Fruit fly (Drosophila melanogaster): ENCODE results near the gene Caf1-55.

Caf1-55 gene

dm6 chr3R:15229329-15229876, 4.0 kb downstream of the Caf1-55 start, which contains the start of the genes Art3 and mRpS10:
TSS of gene Art3 (minus strand) at chr3R:15229408.
TSS of gene mRpS10 (plus strand) at chr3R:15229665.
- peak; percentile 100 for TF ChIP-seq CG17801 (GFP tag; optimal IDR thresholded peaks at IDR 0.05; ENCODE audit: partially characterized antibody)

DNA sequence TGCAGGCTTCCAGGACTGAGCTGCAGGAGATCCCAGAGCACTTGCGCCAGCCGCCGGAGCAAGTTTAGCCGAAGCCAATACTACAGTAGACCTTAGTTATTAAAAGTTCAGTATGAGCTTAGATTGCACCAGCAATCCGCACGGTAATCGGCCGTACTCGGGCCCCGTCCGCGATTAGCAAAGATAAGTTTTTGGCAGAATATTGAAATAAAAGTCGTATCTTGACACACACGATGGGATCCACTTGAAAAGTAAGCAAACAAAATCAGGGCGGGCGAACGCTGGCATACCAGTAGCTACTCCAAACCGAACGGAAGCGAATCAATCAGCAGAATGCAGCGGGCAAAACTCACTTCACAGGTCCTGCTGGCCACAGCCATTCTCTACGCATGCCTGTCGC, 4.9 kb downstream of the Caf1-55 start, which contains the start of gene CG34316:
TSS of gene CG34316 (plus strand) at position 301 of the 400 bp plus-strand sequence.
- TF ChIP-seq CG17801 (GFP tag; optimal IDR thresholded peaks at IDR 0.05; ENCODE audit: partially characterized antibody) = no peak

dm6 chr3R:15231635-15232138, 6.3 kb downstream of the Caf1-55 start:
- no peak for TF ChIP-seq CG17801 (GFP tag; optimal IDR thresholded peaks at IDR 0.05; ENCODE audit: partially characterized antibody)

- TF ChIP-seq CG17801 (GFP tag; optimal IDR thresholded peaks at IDR 0.05; ENCODE audit: partially characterized antibody) = peak; percentile 50
These were observed 17.0 kb downstream of the Caf1-55 start, which contains the start of the genes tefu and Hsc70-4 for dm6 chr3R:15242186-15243045. TSS of gene tefu (minus strand) at chr3R:15242236. TSS of gene Hsc70-4 (plus strand) at chr3R:15242687.

DNA sequence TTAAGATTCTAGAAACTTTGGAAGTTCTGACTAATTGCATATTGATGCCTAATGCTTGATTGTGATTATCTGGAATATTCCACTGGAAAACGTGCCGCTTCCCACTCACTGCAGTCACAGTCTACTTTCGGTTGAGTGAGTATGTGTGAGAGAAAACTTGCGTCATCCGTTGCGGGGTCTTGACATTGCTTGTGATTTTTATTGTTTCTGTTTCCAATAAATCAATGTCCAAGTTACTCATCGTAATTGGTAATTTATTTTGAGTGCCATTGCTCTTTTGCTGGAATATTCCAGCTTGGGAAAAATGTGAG, 17.6 kb downstream of the Caf1-55 start:
- no peak for TF ChIP-seq CG17801 (GFP tag; optimal IDR thresholded peaks at IDR 0.05; ENCODE audit: partially characterized antibody)

dm6 chr3R:15243452-15243851, 18.1 kb downstream of the Caf1-55 start:
- TF ChIP-seq CG17801 (GFP tag; optimal IDR thresholded peaks at IDR 0.05; ENCODE audit: partially characterized antibody) = no peak

dm6 chr3R:15246601-15247000, 21.2 kb downstream of the Caf1-55 start:
- TF ChIP-seq CG17801 (GFP tag; optimal IDR thresholded peaks at IDR 0.05; ENCODE audit: partially characterized antibody) = no peak

dm6 chr3R:15249037-15249436, 23.7 kb downstream of the Caf1-55 start, which contains the start of gene Amt:
TSS of gene Amt (minus strand) at chr3R:15249137.
- TF ChIP-seq CG17801 (GFP tag; optimal IDR thresholded peaks at IDR 0.05; ENCODE audit: partially characterized antibody) = no peak

dm6 chr3R:15249735-15250134, 24.4 kb downstream of the Caf1-55 start, which contains the start of gene CG42404:
TSS of gene CG42404 (plus strand) at chr3R:15250094.
- TF ChIP-seq CG17801 (GFP tag; optimal IDR thresholded peaks at IDR 0.05; ENCODE audit: partially characterized antibody) = no peak

dm6 chr3R:15250454-15250853, 25.1 kb downstream of the Caf1-55 start:
- no peak for TF ChIP-seq CG17801 (GFP tag; optimal IDR thresholded peaks at IDR 0.05; ENCODE audit: partially characterized antibody)

- TF ChIP-seq CG17801 (GFP tag; optimal IDR thresholded peaks at IDR 0.05; ENCODE audit: partially characterized antibody) = peak; percentile 38
These were observed 37.6 kb downstream of the Caf1-55 start, which contains the start of the genes eIF2gamma and Set for dm6 chr3R:15262710-15263672. TSS of gene eIF2gamma (minus strand) at chr3R:15263458. TSS of gene Set (plus strand) at chr3R:15263552.

DNA sequence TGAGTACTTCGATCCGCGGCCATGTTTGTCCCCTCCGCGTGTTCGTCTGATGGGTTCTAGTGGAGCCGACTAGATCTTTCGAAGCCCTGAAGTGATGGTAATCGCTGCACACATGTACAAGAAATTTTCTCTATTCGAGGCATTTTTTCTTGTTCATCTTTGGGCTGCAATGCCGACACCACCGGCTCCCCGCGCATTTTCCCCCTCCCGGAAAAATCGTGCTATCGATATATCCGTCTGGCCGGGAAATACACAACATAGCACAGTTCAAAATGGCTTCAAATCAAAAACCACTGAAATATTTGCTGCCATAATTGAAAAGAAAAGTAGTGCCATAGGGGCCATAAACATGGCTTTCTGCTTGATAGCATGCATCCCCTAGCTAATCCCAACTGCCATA, 38.6 kb downstream of the Caf1-55 start:
- no peak for TF ChIP-seq CG17801 (GFP tag; optimal IDR thresholded peaks at IDR 0.05; ENCODE audit: partially characterized antibody)

DNA sequence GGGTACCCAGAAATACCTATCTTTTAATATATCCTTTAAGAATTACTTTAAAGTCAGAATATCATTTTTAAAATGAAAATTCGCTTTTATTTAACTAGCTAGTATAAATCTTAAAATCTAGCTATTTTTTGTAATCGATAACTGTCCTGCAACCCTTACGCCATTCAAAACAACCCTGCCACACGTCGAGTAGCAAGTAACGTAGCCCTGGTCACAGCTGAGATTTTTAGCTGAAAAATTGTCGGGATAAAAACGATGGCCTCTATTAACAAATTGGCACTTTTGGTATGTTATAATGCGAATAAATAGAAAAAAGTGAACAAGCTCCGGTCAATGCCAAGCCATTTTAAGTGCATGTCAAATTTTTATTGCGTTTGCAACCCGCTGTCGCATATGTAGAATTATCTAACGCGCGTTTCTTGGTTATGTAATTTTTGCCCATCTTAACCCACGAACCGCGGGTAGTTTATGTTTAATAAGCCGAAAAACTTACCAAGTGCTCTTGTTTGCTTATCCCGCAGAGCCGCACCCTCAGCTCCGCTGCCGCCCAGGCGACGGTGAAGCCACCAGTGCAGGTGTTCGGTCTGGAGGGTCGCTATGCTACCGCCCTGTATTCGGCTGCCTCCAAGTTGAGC, 40.1 kb downstream of the Caf1-55 start, which contains the start of gene ATPsynO:
TSS of gene ATPsynO (plus strand) at position 186 of the 635 bp plus-strand sequence.
- peak; percentile 54 for TF ChIP-seq CG17801 (GFP tag; optimal IDR thresholded peaks at IDR 0.05; ENCODE audit: partially characterized antibody)

- peak; percentile 21 for TF ChIP-seq CG17801 (GFP tag; optimal IDR thresholded peaks at IDR 0.05; ENCODE audit: partially characterized antibody)
These were observed 43.0 kb downstream of the Caf1-55 start, which contains the start of the genes CG14864 and Zip88E for dm6 chr3R:15268426-15268825. TSS of gene CG14864 (minus strand) at chr3R:15268538. TSS of gene Zip88E (plus strand) at chr3R:15268662.
